Worm (Caenorhabditis elegans) whole organism, young adult: ENCODE measurements around the gene ZC155.2.

Source experiments
- ama-1 ChIP-seq, 3 experiments: fragments of 150-350 bp in 1 of 3; sonication (generic microtip) in 2 of 3; optimal IDR thresholded peaks; 2 replicates each; lab custom pipeline; 2014 to 2018; ENCODE audit warnings: missing biosample characterization in 2 of 3, missing genetic modification characterization in 2 of 3, missing genetic modification reagents in 2 of 3
- ceh-100 ChIP-seq: fragments of 200-800 bp; sonication (Bioruptor generic); IDR thresholded peaks from 2 replicates; pipeline ENCODE4 v1.3.6; 2022; ENCODE audit warnings: missing genetic modification reagents, missing genetic modification characterization, missing compliant biosample characterization
- ceh-79 ChIP-seq: sonication (generic microtip); optimal IDR thresholded peaks from 2 replicates; lab custom pipeline; 2017; ENCODE audit warnings: mild to moderate bottlenecking, missing genetic modification characterization, missing compliant biosample characterization
- egl-44 ChIP-seq: fragments of 200-800 bp; sonication (Bioruptor generic); IDR thresholded peaks from 2 replicates; pipeline ENCODE4 v1.3.6; 2022; ENCODE audit warnings: missing genetic modification reagents, missing genetic modification characterization, missing compliant biosample characterization
- lin-54 ChIP-seq: fragments of 200-800 bp; sonication (Bioruptor generic); optimal IDR thresholded peaks from 2 replicates; lab custom pipeline; 2018; ENCODE audit warnings: mild to moderate bottlenecking, missing genetic modification characterization, missing compliant biosample characterization
- lir-1 ChIP-seq: fragments of 200-800 bp; sonication (Bioruptor generic); conservative IDR thresholded peaks from 2 replicates; pipeline ENCODE4 v1.3.6; 2022; ENCODE audit warnings: missing genetic modification reagents, missing genetic modification characterization, missing compliant biosample characterization
- pha-4 ChIP-seq: fragments of 150-350 bp; sonication (generic microtip); optimal IDR thresholded peaks from 2 replicates; lab custom pipeline; 2014; ENCODE audit warnings: missing biosample characterization, missing genetic modification reagents, missing genetic modification characterization
- rcor-1 ChIP-seq: fragments of 200-800 bp; sonication (Bioruptor generic); IDR thresholded peaks from 2 replicates; pipeline ENCODE4 v1.3.6; 2022; ENCODE audit warnings: missing genetic modification reagents, missing genetic modification characterization, missing compliant biosample characterization

DNA sequence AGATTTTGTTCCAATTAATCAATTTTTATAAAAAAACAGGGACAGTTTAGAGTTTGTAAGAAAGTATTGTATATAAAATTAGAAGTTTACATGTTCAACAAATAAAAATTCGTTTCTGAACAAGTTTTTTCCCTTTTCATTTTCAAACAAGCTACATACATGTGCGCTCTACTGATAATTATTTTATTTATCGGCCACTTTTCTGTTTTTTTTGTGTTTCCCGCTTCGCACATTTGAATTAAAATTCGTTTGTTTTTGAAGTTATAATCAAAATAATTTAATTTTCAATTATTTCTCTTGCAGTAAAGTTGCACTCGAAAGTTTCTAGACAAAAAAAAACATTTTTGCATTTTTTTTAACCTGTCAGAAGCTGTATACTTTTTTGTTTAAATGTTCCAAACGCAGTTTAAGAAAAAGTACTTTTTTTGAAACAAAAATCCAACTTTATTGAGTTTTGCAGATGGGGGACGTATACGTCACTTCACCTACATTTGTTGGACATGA is 28.1 kb upstream of the ZC155.2 start, which contains the start of gene hira-1:
- no peak for TF ChIP-seq ceh-79
- no peak for TF ChIP-seq lir-1 (GFP tag; lab: Robert Waterston, UW)
- TF ChIP-seq ama-1 (optimal IDR thresholded peaks at IDR 0.05; lab: Kevin White, UChicago), result no peak
- TF ChIP-seq ama-1 (GFP tag; optimal IDR thresholded peaks at IDR 0.05; lab: Kevin White, UChicago), result no peak
- TF ChIP-seq egl-44 (GFP tag; lab: Robert Waterston, UW), result no peak
- TF ChIP-seq pha-4 (tag; lab: Kevin White, UChicago), result no peak
- TF ChIP-seq ceh-100, result no peak
- TF ChIP-seq rcor-1 (GFP tag; lab: Robert Waterston, UW), result no peak
- peak; percentile 37 for TF ChIP-seq lin-54 (GFP tag; lab: Kevin White, UChicago)
